Fruit fly (Drosophila melanogaster) whole organism, embryonic: ENCODE measurements around the gene bys.

Experiments
- Abd-B ChIP-seq: fragments of 200-800 bp; sonication (Bioruptor generic); optimal IDR thresholded peaks from 2 replicates; lab custom pipeline; 2018; ENCODE audit warnings: missing biosample characterization, mild to moderate bottlenecking, missing genetic modification characterization, moderate library complexity
- Antp ChIP-seq: fragments of 200-800 bp; sonication (Bioruptor generic); optimal IDR thresholded peaks from 3 replicates; lab custom pipeline; 2016; ENCODE audit warnings: missing biosample characterization, missing genetic modification characterization
- CG10543 ChIP-seq: fragments of 200-800 bp; sonication (Bioruptor generic); optimal IDR thresholded peaks from 3 replicates; lab custom pipeline; 2017; ENCODE audit warnings: missing biosample characterization, mild to moderate bottlenecking, missing genetic modification characterization, moderate library complexity
- CG11560 ChIP-seq: fragments of 200-800 bp; sonication (Bioruptor generic); IDR thresholded peaks from 3 replicates; pipeline ENCODE4 v1.3.6; 2022; ENCODE audit warnings: missing biosample characterization, missing genetic modification characterization
- CG12155 ChIP-seq: fragments of 200-800 bp; sonication (Bioruptor generic); optimal IDR thresholded peaks from 3 replicates; lab custom pipeline; 2016; ENCODE audit warnings: missing biosample characterization, missing genetic modification characterization
- CG12391 ChIP-seq: fragments of 200-800 bp; sonication (Bioruptor generic); optimal IDR thresholded peaks from 3 replicates; lab custom pipeline; 2018; ENCODE audit warnings: missing biosample characterization, mild to moderate bottlenecking, missing genetic modification characterization, moderate library complexity
- CG13287 ChIP-seq: fragments of 200-800 bp; sonication (Bioruptor generic); IDR thresholded peaks from 2 replicates; pipeline ENCODE4 v1.3.6; 2022; ENCODE audit warnings: missing biosample characterization, missing genetic modification characterization; ENCODE audit not compliant: partially characterized antibody
- CG15269 ChIP-seq: fragments of 200-800 bp; sonication (Bioruptor generic); optimal IDR thresholded peaks from 2 replicates; lab custom pipeline; 2018; ENCODE audit warnings: missing biosample characterization, mild to moderate bottlenecking, missing genetic modification characterization, moderate library complexity
- CG15514 ChIP-seq: fragments of 200-800 bp; sonication (Bioruptor generic); optimal IDR thresholded peaks from 3 replicates; lab custom pipeline; 2017; ENCODE audit warnings: missing biosample characterization, missing genetic modification characterization, mild to moderate bottlenecking, moderate library complexity, missing genetic modification reagents
- CG17912 ChIP-seq: fragments of 200-800 bp; sonication (Bioruptor generic); optimal IDR thresholded peaks from 2 replicates; lab custom pipeline; 2018; ENCODE audit warnings: missing biosample characterization, mild to moderate bottlenecking, missing genetic modification characterization
- CG3838 ChIP-seq: fragments of 200-800 bp; sonication (Bioruptor generic); optimal IDR thresholded peaks from 3 replicates; lab custom pipeline; 2016; ENCODE audit warnings: missing biosample characterization, missing genetic modification characterization
- CG4424 ChIP-seq: fragments of 200-800 bp; sonication (Bioruptor generic); optimal IDR thresholded peaks from 3 replicates; lab custom pipeline; 2016; ENCODE audit warnings: missing biosample characterization, missing genetic modification characterization
- CG4854 ChIP-seq: fragments of 200-800 bp; sonication (Bioruptor generic); optimal IDR thresholded peaks from 2 replicates; lab custom pipeline; 2016; ENCODE audit warnings: missing biosample characterization, missing genetic modification characterization, inconsistent platforms
- CG6813 ChIP-seq: fragments of 200-800 bp; sonication (Bioruptor generic); optimal IDR thresholded peaks from 2 replicates; lab custom pipeline; 2017; ENCODE audit warnings: missing biosample characterization, missing genetic modification characterization, mild to moderate bottlenecking, moderate library complexity, missing genetic modification reagents
- CG9437 ChIP-seq: fragments of 200-800 bp; sonication (Bioruptor generic); optimal IDR thresholded peaks from 2 replicates; lab custom pipeline; 2018; ENCODE audit warnings: missing biosample characterization, mild to moderate bottlenecking, missing genetic modification characterization
- CG9609 ChIP-seq: fragments of 200-800 bp; sonication (Bioruptor generic); optimal IDR thresholded peaks from 3 replicates; lab custom pipeline; 2016; ENCODE audit warnings: missing biosample characterization, missing genetic modification characterization
- CG9797 ChIP-seq: fragments of 200-800 bp; sonication (Bioruptor generic); optimal IDR thresholded peaks from 3 replicates; lab custom pipeline; 2018; ENCODE audit warnings: missing biosample characterization, mild to moderate bottlenecking, missing genetic modification characterization
- CG9876 ChIP-seq: fragments of 200-800 bp; sonication (Bioruptor generic); optimal IDR thresholded peaks from 2 replicates; lab custom pipeline; 2016; ENCODE audit warnings: missing biosample characterization, missing genetic modification characterization
- CTCF ChIP-seq: fragments of 200-800 bp; sonication (Bioruptor generic); optimal IDR thresholded peaks from 2 replicates; lab custom pipeline; 2017; ENCODE audit warnings: missing biosample characterization, mild to moderate bottlenecking, missing genetic modification characterization, moderate library complexity
- Dbx ChIP-seq: fragments of 200-800 bp; sonication (Bioruptor generic); IDR thresholded peaks from 3 replicates; pipeline ENCODE4 v1.3.6; 2022; ENCODE audit warnings: missing biosample characterization, missing genetic modification characterization
- Dip3 ChIP-seq: fragments of 200-800 bp; sonication (Bioruptor generic); optimal IDR thresholded peaks from 3 replicates; lab custom pipeline; 2016; ENCODE audit warnings: missing biosample characterization, missing genetic modification characterization
- Dll ChIP-seq: fragments of 200-800 bp; sonication (Bioruptor generic); IDR thresholded peaks from 4 replicates; pipeline ENCODE4 v1.3.6; 2022; ENCODE audit warnings: missing biosample characterization, missing genetic modification characterization; ENCODE audit not compliant: partially characterized antibody
- Ets65A ChIP-seq: fragments of 200-800 bp; sonication (Bioruptor generic); peaks from one replicate; lab custom pipeline; 2016; ENCODE audit warnings: missing biosample characterization, missing genetic modification characterization
- Ets97D ChIP-seq: fragments of 200-800 bp; sonication (Bioruptor generic); optimal IDR thresholded peaks from 3 replicates; lab custom pipeline; 2016; ENCODE audit warnings: missing biosample characterization, missing genetic modification characterization
- HLH4C ChIP-seq: fragments of 200-800 bp; sonication (Bioruptor generic); IDR thresholded peaks from 3 replicates; pipeline ENCODE4 v1.3.6; 2022; ENCODE audit warnings: missing biosample characterization, missing genetic modification characterization; ENCODE audit not compliant: partially characterized antibody
- NFAT ChIP-seq: fragments of 200-800 bp; sonication (Bioruptor generic); IDR thresholded peaks from 2 replicates; pipeline ENCODE4 v1.3.6; 2022; ENCODE audit warnings: missing biosample characterization, missing genetic modification characterization
- Nf-YB ChIP-seq: fragments of 200-800 bp; sonication (Bioruptor generic); optimal IDR thresholded peaks from 3 replicates; lab custom pipeline; 2019; ENCODE audit warnings: missing biosample characterization, mild to moderate bottlenecking, missing genetic modification characterization, moderate library complexity
- Nf-YC ChIP-seq: fragments of 200-800 bp; optimal IDR thresholded peaks from 3 replicates; lab custom pipeline; 2019; ENCODE audit warnings: missing biosample characterization, mild to moderate bottlenecking, missing genetic modification characterization, moderate library complexity
- Opbp ChIP-seq: fragments of 200-800 bp; sonication (Bioruptor generic); IDR thresholded peaks from 3 replicates; pipeline ENCODE4 v1.3.6; 2022; ENCODE audit warnings: missing biosample characterization, missing genetic modification characterization; ENCODE audit not compliant: partially characterized antibody
- Pdp1 ChIP-seq, 2 experiments: fragments of 200-800 bp; sonication (Bioruptor generic); optimal IDR thresholded peaks; 3 replicates each; lab custom pipeline; 2016; ENCODE audit warnings: missing biosample characterization in 2 of 2, missing genetic modification characterization in 2 of 2, mild to moderate bottlenecking in 1 of 2, moderate library complexity in 1 of 2
- Scr ChIP-seq: fragments of 200-800 bp; sonication (Bioruptor generic); IDR thresholded peaks from 2 replicates; pipeline ENCODE4 v1.3.6; 2022; ENCODE audit warnings: missing biosample characterization, missing genetic modification characterization; ENCODE audit not compliant: partially characterized antibody
- al ChIP-seq: fragments of 200-800 bp; sonication (Bioruptor generic); IDR thresholded peaks from 2 replicates; pipeline ENCODE4 v1.3.6; 2022; ENCODE audit warnings: missing biosample characterization, missing genetic modification characterization
- br ChIP-seq: fragments of >200 bp; optimal IDR thresholded peaks from 2 replicates; lab custom pipeline; 2017
- cg ChIP-seq: fragments of 200-800 bp; sonication (Bioruptor generic); optimal IDR thresholded peaks from 3 replicates; lab custom pipeline; 2019; ENCODE audit warnings: missing biosample characterization, mild to moderate bottlenecking, missing genetic modification characterization, moderate library complexity
- dpn ChIP-seq, 2 experiments: fragments of 200-800 bp; sonication (Bioruptor generic); optimal IDR thresholded peaks; 3 replicates each; lab custom pipeline; 2016; ENCODE audit warnings: missing biosample characterization in 2 of 2, missing genetic modification characterization in 2 of 2
- eve ChIP-seq, 2 experiments: fragments of >200 bp; optimal IDR thresholded peaks; 2 replicates each; lab custom pipeline; 2017; ENCODE audit warnings: missing biosample characterization in 2 of 2, missing genetic modification characterization in 2 of 2
- gcm2 ChIP-seq: fragments of 200-800 bp; sonication (Bioruptor generic); optimal IDR thresholded peaks from 2 replicates; lab custom pipeline; 2016; ENCODE audit warnings: missing biosample characterization, missing genetic modification characterization
- jing ChIP-seq: fragments of 200-800 bp; sonication (Bioruptor generic); optimal IDR thresholded peaks from 2 replicates; lab custom pipeline; 2018; ENCODE audit warnings: missing biosample characterization, mild to moderate bottlenecking, missing genetic modification characterization
- kay ChIP-seq: fragments of 200-800 bp; sonication (Bioruptor generic); optimal IDR thresholded peaks from 2 replicates; lab custom pipeline; 2016; ENCODE audit warnings: missing biosample characterization, missing genetic modification characterization
- lola ChIP-seq, 3 experiments: fragments of >200 bp in 2 of 3; fragments of 200-800 bp in 1 of 3; sonication (Bioruptor generic) in 1 of 3; optimal IDR thresholded peaks; 2 replicates each; lab custom pipeline; 2017 to 2019; ENCODE audit warnings: missing biosample characterization in 3 of 3, missing genetic modification characterization in 3 of 3, mild to moderate bottlenecking in 1 of 3, moderate library complexity in 1 of 3
- nmo ChIP-seq: fragments of 200-800 bp; sonication (Bioruptor generic); optimal IDR thresholded peaks from 2 replicates; lab custom pipeline; 2018; ENCODE audit warnings: missing biosample characterization, mild to moderate bottlenecking, missing genetic modification characterization, moderate library complexity
- nom ChIP-seq: fragments of 200-800 bp; sonication (Bioruptor generic); optimal IDR thresholded peaks from 2 replicates; lab custom pipeline; 2017; ENCODE audit warnings: missing biosample characterization, missing genetic modification characterization, mild to moderate bottlenecking, moderate library complexity, missing genetic modification reagents
- pho ChIP-seq: fragments of 200-800 bp; sonication (Bioruptor generic); optimal IDR thresholded peaks from 2 replicates; lab custom pipeline; 2016; ENCODE audit warnings: missing biosample characterization, missing genetic modification characterization
- phol ChIP-seq: fragments of 200-800 bp; sonication (Bioruptor generic); optimal IDR thresholded peaks from 3 replicates; lab custom pipeline; 2018; ENCODE audit warnings: missing biosample characterization, mild to moderate bottlenecking, missing genetic modification characterization, moderate library complexity
- salm ChIP-seq: fragments of 200-800 bp; sonication (Bioruptor generic); optimal IDR thresholded peaks from 2 replicates; lab custom pipeline; 2018; ENCODE audit warnings: missing biosample characterization, mild to moderate bottlenecking, missing genetic modification characterization
- scrt ChIP-seq: fragments of 200-800 bp; sonication (Bioruptor generic); optimal IDR thresholded peaks from 2 replicates; lab custom pipeline; 2018; ENCODE audit warnings: missing biosample characterization, mild to moderate bottlenecking, missing genetic modification characterization, moderate library complexity
- shn ChIP-seq: fragments of 200-800 bp; sonication (Bioruptor generic); optimal IDR thresholded peaks from 3 replicates; lab custom pipeline; 2016; ENCODE audit warnings: missing biosample characterization, missing genetic modification characterization
- ssp ChIP-seq: fragments of 200-800 bp; sonication (Bioruptor generic); IDR thresholded peaks from 2 replicates; pipeline ENCODE4 v1.3.6; 2022; ENCODE audit warnings: missing biosample characterization, missing genetic modification characterization
- zen2 ChIP-seq: fragments of 200-800 bp; sonication (Bioruptor generic); IDR thresholded peaks from 3 replicates; pipeline ENCODE4 v1.3.6; 2022; ENCODE audit warnings: missing biosample characterization, missing genetic modification characterization; ENCODE audit not compliant: partially characterized antibody

bys gene

DNA sequence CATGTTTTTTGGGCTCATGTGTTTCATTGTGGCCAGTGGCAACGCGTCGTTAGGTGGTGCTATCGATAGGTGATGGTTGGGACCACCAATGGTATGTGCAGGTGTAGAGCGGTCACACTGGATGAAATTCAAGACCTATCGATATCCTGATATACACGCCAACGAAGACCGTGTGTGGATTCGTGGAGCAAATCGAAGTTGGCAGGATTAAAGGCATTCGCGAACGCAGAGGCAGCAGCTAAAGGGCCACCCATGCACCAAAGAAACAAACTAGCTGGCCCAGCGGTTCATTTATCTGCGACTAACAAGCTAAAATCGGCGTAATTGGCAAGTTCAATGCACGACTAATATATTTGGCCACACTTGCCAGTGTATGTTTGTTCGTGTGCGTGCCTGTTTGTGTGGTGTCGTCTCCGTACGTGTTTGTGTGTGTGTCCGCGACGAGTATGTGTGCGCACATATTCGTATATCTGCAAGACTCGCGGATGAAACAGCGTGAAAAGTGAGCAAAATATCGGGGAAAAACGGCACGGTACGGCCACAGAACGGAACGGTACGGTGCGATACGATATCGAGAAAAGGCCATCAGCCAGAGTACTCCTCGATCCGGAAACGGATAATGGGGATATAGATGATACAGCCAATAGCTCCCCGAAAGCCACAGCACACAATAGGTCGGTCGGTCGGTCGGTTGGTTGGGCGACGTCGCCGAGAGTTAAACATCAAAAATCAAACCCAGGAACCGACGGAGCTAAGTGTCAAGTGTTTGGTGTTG is 34.3 kb downstream of the bys start, which contains the start of gene Ubr3 (continued):
- peak; percentile 7 for TF ChIP-seq shn (GFP tag; lab: Kevin White, UChicago)
- no peak for TF ChIP-seq lola (GFP tag; optimal IDR thresholded peaks at IDR 0.05; lab: Kevin White, UChicago)
- TF ChIP-seq CG4424 = no peak
- TF ChIP-seq eve (GFP tag; optimal IDR thresholded peaks at IDR 0.05; lab: Kevin White, UChicago) = no peak
- no peak for TF ChIP-seq CG11560 (tag; lab: Robert Waterston, UW)
- peak; percentile 77 for TF ChIP-seq CG13287 (GFP tag; lab: Robert Waterston, UW)
- no peak for TF ChIP-seq CG9437 (GFP tag; lab: Kevin White, UChicago)
- no peak for TF ChIP-seq kay (GFP tag; lab: Kevin White, UChicago)
- no peak for TF ChIP-seq zen2 (GFP tag; lab: Robert Waterston, UW)
- no peak for TF ChIP-seq Antp (GFP tag; lab: Kevin White, UChicago)
- TF ChIP-seq phol (tag; lab: Kevin White, UChicago) = peak; percentile 20
- no peak for TF ChIP-seq CTCF (GFP tag; lab: Kevin White, UChicago)
- TF ChIP-seq Dbx (GFP tag; lab: Robert Waterston, UW) = 0 out of 3 replicates have a peak, but pooled peaks have one; percentile 29
- peak; percentile 95 for TF ChIP-seq cg (GFP tag; lab: Kevin White, UChicago)
- peak; percentile 21 for TF ChIP-seq CG9876 (GFP tag; lab: Kevin White, UChicago)
- peak; percentile 32 for TF ChIP-seq nom
- peak; percentile 69; the same call in 2 of the 3 replicates for TF ChIP-seq Opbp (GFP tag; lab: Robert Waterston, UW)
- peak; percentile 92 for TF ChIP-seq Ets97D (GFP tag; lab: Kevin White, UChicago)
- TF ChIP-seq Dll = peak; percentile 72; the same call in 3 of the 4 replicates
- peak in 1 of 2 experiments; percentile 11 for TF ChIP-seq dpn (GFP tag; optimal IDR thresholded peaks at IDR 0.05; lab: Kevin White, UChicago)
- TF ChIP-seq HLH4C = peak; percentile 81
- no peak for TF ChIP-seq gcm2
- no peak for TF ChIP-seq CG3838 (GFP tag; lab: Kevin White, UChicago)
- no peak for TF ChIP-seq CG4854 (GFP tag; lab: Kevin White, UChicago)
- no peak for TF ChIP-seq CG6813 (GFP tag; lab: Kevin White, UChicago)
- peak; percentile 21 for TF ChIP-seq CG10543
- TF ChIP-seq Abd-B (GFP tag; lab: Kevin White, UChicago) = peak; percentile 25
- no peak for TF ChIP-seq Dip3 (GFP tag; lab: Kevin White, UChicago)
- TF ChIP-seq al (GFP tag; lab: Robert Waterston, UW) = 0 out of 2 replicates have a peak, but pooled peaks have one; percentile 8
- no peak for TF ChIP-seq scrt (GFP tag; lab: Kevin White, UChicago)
- no peak for TF ChIP-seq salm (tag; lab: Kevin White, UChicago)
- peak; percentile 37 for TF ChIP-seq CG15514 (GFP tag; lab: Kevin White, UChicago)
- TF ChIP-seq CG9609 (GFP tag; lab: Kevin White, UChicago) = peak; percentile 2
- no peak for TF ChIP-seq CG12155 (GFP tag; lab: Kevin White, UChicago)
- peak; percentile 80 for TF ChIP-seq Ets65A
- peak; percentile 2 for TF ChIP-seq CG15269 (tag; lab: Kevin White, UChicago)
- peak in 1 of 2 experiments; percentile 19 for TF ChIP-seq Pdp1 (GFP tag; optimal IDR thresholded peaks at IDR 0.05; lab: Kevin White, UChicago)
- no peak for TF ChIP-seq CG17912 (GFP tag; lab: Kevin White, UChicago)
- TF ChIP-seq NFAT (GFP tag; lab: Robert Waterston, UW) = 0 out of 2 replicates have a peak, but pooled peaks have one; percentile 21
- TF ChIP-seq Scr (GFP tag; lab: Robert Waterston, UW) = peak; percentile 78
- peak; percentile 30 for TF ChIP-seq Nf-YB
- no peak for TF ChIP-seq br (lab: Kevin White, UChicago)
- no peak for TF ChIP-seq jing (GFP tag; lab: Kevin White, UChicago)
- peak; percentile 90 for TF ChIP-seq ssp (GFP tag; lab: Robert Waterston, UW)
- peak; percentile 82 for TF ChIP-seq CG9797 (GFP tag; lab: Kevin White, UChicago)
- TF ChIP-seq CG12391 (tag; lab: Kevin White, UChicago) = peak; percentile 9
- TF ChIP-seq nmo (GFP tag; lab: Kevin White, UChicago) = peak; percentile 34
- no peak for TF ChIP-seq pho (GFP tag; lab: Kevin White, UChicago)
- peak; percentile 57 for TF ChIP-seq Nf-YC (tag; lab: Kevin White, UChicago)
